Fruit fly (Drosophila melanogaster) Kc167 (cell line): Measurements from ENCODE around the gene CG15170.

Source experiments
- insv ChIP-seq: fragments of >200 bp; optimal IDR thresholded peaks from 3 replicates; lab custom pipeline; 2018; ENCODE audit warnings: missing external identifiers
- psq ChIP-seq: fragments of >200 bp; optimal IDR thresholded peaks from 2 replicates; lab custom pipeline; 2017; ENCODE audit warnings: missing external identifiers
- ttk ChIP-seq: sonication (Bioruptor generic); optimal IDR thresholded peaks from 2 replicates; lab custom pipeline; 2017; ENCODE audit warnings: missing external identifiers

dm6 chr2L:19023972-19024743 lies 34.1 kb upstream of the CG15170 start:
- no peak for TF ChIP-seq insv
- no peak for TF ChIP-seq psq (lab: Kevin White, UChicago)
- TF ChIP-seq ttk (lab: Kevin White, UChicago): no peak
